Worm (Caenorhabditis elegans) whole organism, L3 larva: ENCODE results near the gene Y54G2A.77.
"Not testable (repeated sequence)": the region's sequence is repeated elsewhere in the genome, so short reads cannot be mapped to it uniquely, and the experiment has no call there.

ENCODE experiments used
- R02D3.7 ChIP-seq: fragments of 150-350 bp; optimal IDR thresholded peaks from 2 replicates; lab custom pipeline; 2014; ENCODE audit warnings: missing biosample characterization, missing genetic modification characterization
- ZK546.5 ChIP-seq: sonication (generic microtip); optimal IDR thresholded peaks from 2 replicates; lab custom pipeline; 2017; ENCODE audit warnings: missing biosample characterization, missing genetic modification characterization
- ama-1 ChIP-seq: fragments of 150-350 bp; optimal IDR thresholded peaks from 2 replicates; lab custom pipeline; 2018
- ceh-16 ChIP-seq: sonication (generic microtip); optimal IDR thresholded peaks from 2 replicates; lab custom pipeline; 2017; ENCODE audit warnings: missing biosample characterization, missing genetic modification characterization
- ceh-28 ChIP-seq: fragments of 150-350 bp; optimal IDR thresholded peaks from 2 replicates; lab custom pipeline; 2014; ENCODE audit warnings: missing biosample characterization, missing genetic modification reagents, missing genetic modification characterization
- ceh-82 ChIP-seq: fragments of 150-350 bp; optimal IDR thresholded peaks from 2 replicates; lab custom pipeline; 2014; ENCODE audit warnings: missing biosample characterization, missing genetic modification characterization
- ceh-9 ChIP-seq: sonication (generic microtip); optimal IDR thresholded peaks from 2 replicates; lab custom pipeline; 2018; ENCODE audit warnings: missing biosample characterization, missing genetic modification characterization
- egl-27 ChIP-seq: sonication (generic microtip); optimal IDR thresholded peaks from 4 replicates; lab custom pipeline; 2017; ENCODE audit warnings: missing biosample characterization, missing genetic modification reagents, missing genetic modification characterization
- elt-1 ChIP-seq: fragments of 150-350 bp; optimal IDR thresholded peaks from 2 replicates; lab custom pipeline; 2014; ENCODE audit warnings: missing biosample characterization, missing genetic modification characterization
- elt-2 ChIP-seq: sonication (generic microtip); optimal IDR thresholded peaks from 2 replicates; lab custom pipeline; 2016; ENCODE audit warnings: missing genetic modification reagents, mild to moderate bottlenecking, missing genetic modification characterization, missing compliant biosample characterization
- elt-3 ChIP-seq, 3 experiments: fragments of 150-350 bp in 1 of 3; sonication (generic microtip) in 2 of 3; optimal IDR thresholded peaks; 2 replicates in 2 of 3; 4 replicates in 1 of 3; lab custom pipeline; 2014 to 2017; ENCODE audit warnings: missing biosample characterization in 3 of 3, missing genetic modification characterization in 3 of 3
- eor-1 ChIP-seq, 2 experiments: fragments of 150-350 bp; optimal IDR thresholded peaks; 2 replicates each; lab custom pipeline; 2014 to 2018; ENCODE audit warnings: missing biosample characterization in 2 of 2, missing genetic modification characterization in 2 of 2
- fkh-10 ChIP-seq: sonication (generic microtip); optimal IDR thresholded peaks from 2 replicates; lab custom pipeline; 2017; ENCODE audit warnings: missing biosample characterization, missing genetic modification reagents, missing genetic modification characterization
- fos-1 ChIP-seq: fragments of 150-350 bp; optimal IDR thresholded peaks from 2 replicates; lab custom pipeline; 2014; ENCODE audit warnings: missing biosample characterization, missing genetic modification characterization
- hmg-11 ChIP-seq: sonication (generic microtip); optimal IDR thresholded peaks from 2 replicates; lab custom pipeline; 2016; ENCODE audit warnings: missing genetic modification characterization, missing compliant biosample characterization
- lin-15B ChIP-seq: fragments of 150-350 bp; optimal IDR thresholded peaks from 2 replicates; lab custom pipeline; 2014; ENCODE audit warnings: missing biosample characterization, missing genetic modification characterization
- lin-39 ChIP-seq: fragments of 150-350 bp; optimal IDR thresholded peaks from 2 replicates; lab custom pipeline; 2018; ENCODE audit warnings: missing biosample characterization, missing genetic modification reagents, missing genetic modification characterization
- lsy-12 ChIP-seq: sonication (generic microtip); optimal IDR thresholded peaks from 2 replicates; lab custom pipeline; 2016; ENCODE audit warnings: mild to moderate bottlenecking, missing genetic modification characterization, missing compliant biosample characterization
- mdl-1 ChIP-seq: fragments of 150-350 bp; optimal IDR thresholded peaks from 2 replicates; lab custom pipeline; 2014; ENCODE audit warnings: missing biosample characterization, missing genetic modification characterization
- mml-1 ChIP-seq: fragments of 150-350 bp; sonication (generic microtip); optimal IDR thresholded peaks from 3 replicates; lab custom pipeline; 2014; ENCODE audit warnings: missing biosample characterization, missing genetic modification characterization
- nfya-1 ChIP-seq: sonication (generic microtip); optimal IDR thresholded peaks from 2 replicates; lab custom pipeline; 2017; ENCODE audit warnings: missing genetic modification characterization, mild to moderate bottlenecking, missing compliant biosample characterization, antibody characterized with exemption, moderate library complexity; ENCODE audit not compliant: insufficient read depth
- nhr-12 ChIP-seq: fragments of 150-350 bp; optimal IDR thresholded peaks from 2 replicates; lab custom pipeline; 2014; ENCODE audit warnings: missing biosample characterization, missing genetic modification characterization
- nhr-23 ChIP-seq: fragments of 150-350 bp; optimal IDR thresholded peaks from 2 replicates; lab custom pipeline; 2014; ENCODE audit warnings: missing biosample characterization, missing genetic modification reagents, missing genetic modification characterization
- nhr-237 ChIP-seq: fragments of 150-350 bp; optimal IDR thresholded peaks from 2 replicates; lab custom pipeline; 2014; ENCODE audit warnings: missing biosample characterization, missing genetic modification characterization
- nhr-28 ChIP-seq: fragments of 150-350 bp; optimal IDR thresholded peaks from 2 replicates; lab custom pipeline; 2014; ENCODE audit warnings: missing biosample characterization, missing genetic modification characterization
- nhr-67 ChIP-seq: fragments of 150-350 bp; optimal IDR thresholded peaks from 2 replicates; lab custom pipeline; 2014; ENCODE audit warnings: missing biosample characterization, missing genetic modification characterization
- nhr-77 ChIP-seq: fragments of 150-350 bp; optimal IDR thresholded peaks from 2 replicates; lab custom pipeline; 2014; ENCODE audit warnings: missing biosample characterization, missing genetic modification characterization
- pha-4 ChIP-seq: fragments of 150-350 bp; optimal IDR thresholded peaks from 2 replicates; lab custom pipeline; 2014; ENCODE audit warnings: missing biosample characterization, missing genetic modification reagents, missing genetic modification characterization
- sea-2 ChIP-seq: fragments of 150-350 bp; sonication (generic microtip); optimal IDR thresholded peaks from 4 replicates; lab custom pipeline; 2014; ENCODE audit warnings: missing biosample characterization, missing genetic modification reagents, missing genetic modification characterization
- snpc-4 ChIP-seq: fragments of 150-350 bp; optimal IDR thresholded peaks from 2 replicates; lab custom pipeline; 2014; ENCODE audit warnings: missing biosample characterization, missing genetic modification characterization
- tbx-2 ChIP-seq: sonication (generic microtip); optimal IDR thresholded peaks from 2 replicates; lab custom pipeline; 2016; ENCODE audit warnings: mild to moderate bottlenecking, missing genetic modification characterization, missing compliant biosample characterization
- unc-62 ChIP-seq: fragments of 150-350 bp; sonication (generic microtip); optimal IDR thresholded peaks from 4 replicates; lab custom pipeline; 2014; ENCODE audit warnings: missing biosample characterization, missing genetic modification reagents, missing genetic modification characterization
- ztf-4 ChIP-seq: fragments of 150-350 bp; optimal IDR thresholded peaks from 2 replicates; lab custom pipeline; 2014; ENCODE audit warnings: missing biosample characterization, missing genetic modification characterization

Y54G2A.77 gene

ce11 chrIV:2774500-2774899, 12.0 kb downstream of the Y54G2A.77 start (continued):
- TF ChIP-seq lsy-12 (tag; lab: Kevin White, UChicago) (peak; percentile 81), nhr-77 (no peak), nhr-237 (no peak), ceh-28 (tag; lab: Kevin White, UChicago) (peak; percentile 31), elt-2 (tag; lab: Kevin White, UChicago) (peak; percentile 34), sea-2 (no peak), tbx-2 (no peak), nhr-67 (tag; lab: Kevin White, UChicago) (no peak), egl-27 (tag; lab: Kevin White, UChicago) (no peak)

ce11 chrIV:2775992-2776630, 13.6 kb downstream of the Y54G2A.77 start:
- TF ChIP-seq lin-39 (tag; lab: Kevin White, UChicago) (peak; percentile 78), tbx-2 (no peak), lin-15B (tag; lab: Kevin White, UChicago) (no peak), nfya-1 (tag; lab: Kevin White, UChicago) (peak; percentile 57), hmg-11 (tag; lab: Kevin White, UChicago) (peak; percentile 48), pha-4 (tag; lab: Kevin White, UChicago) (peak; percentile 46), snpc-4 (peak; percentile 22)

ce11 chrIV:2776733-2777132, 14.3 kb downstream of the Y54G2A.77 start:
- TF ChIP-seq R02D3.7 (tag; lab: Kevin White, UChicago): no peak
- TF ChIP-seq ZK546.5: no peak
- TF ChIP-seq unc-62: no peak
- no peak for TF ChIP-seq mdl-1
- TF ChIP-seq nhr-23: no peak
- TF ChIP-seq fkh-10 (GFP tag; lab: Kevin White, UChicago): no peak
- no peak for TF ChIP-seq ceh-16

- TF ChIP-seq lsy-12, ceh-82, mml-1 (tag; lab: Kevin White, UChicago): not testable (repeated sequence)
These were observed 15.4 kb downstream of the Y54G2A.77 start, which contains the start of gene Y54G2A.72 for ce11 chrIV:2777841-2778240. Y54G2A.72 (plus strand) TSS chrIV:2778141.

ce11 chrIV:2782793-2783540, 20.5 kb downstream of the Y54G2A.77 start, which contains the start of gene Y54G2A.12:
Y54G2A.12 (minus strand) TSS chrIV:2782843.
- TF ChIP-seq fos-1: no peak
- TF ChIP-seq eor-1 (tag; optimal IDR thresholded peaks at IDR 0.05; lab: Kevin White, UChicago): no peak
- TF ChIP-seq R02D3.7 (tag; lab: Kevin White, UChicago): no peak
- TF ChIP-seq ama-1 (lab: Kevin White, UChicago): no peak
- TF ChIP-seq nhr-28 (tag; lab: Kevin White, UChicago): no peak
- TF ChIP-seq lin-15B (tag; lab: Kevin White, UChicago): no peak
- no peak for TF ChIP-seq ztf-4 (tag; lab: Kevin White, UChicago)
- no peak for TF ChIP-seq nhr-77
- no peak for TF ChIP-seq elt-1 (tag; lab: Kevin White, UChicago)
- TF ChIP-seq nhr-12 (tag; lab: Kevin White, UChicago): no peak
- no peak for TF ChIP-seq mdl-1
- no peak for TF ChIP-seq elt-3 (tag; optimal IDR thresholded peaks at IDR 0.05; lab: Kevin White, UChicago)

- no peak for TF ChIP-seq nhr-67 (tag; lab: Kevin White, UChicago)
- no peak for TF ChIP-seq nhr-237
- TF ChIP-seq pha-4 (tag; lab: Kevin White, UChicago): peak; percentile 82
- TF ChIP-seq nfya-1 (tag; lab: Kevin White, UChicago): peak; percentile 45
- no peak for TF ChIP-seq nhr-77
- TF ChIP-seq ceh-28 (tag; lab: Kevin White, UChicago): peak; percentile 6
- TF ChIP-seq elt-2 (tag; lab: Kevin White, UChicago): peak; percentile 25
- peak; percentile 40 for TF ChIP-seq nhr-23
- TF ChIP-seq lin-15B (tag; lab: Kevin White, UChicago): peak; percentile 40
- TF ChIP-seq mml-1 (tag; lab: Kevin White, UChicago): no peak
- TF ChIP-seq ceh-9: no peak
These were observed 22.6 kb downstream of the Y54G2A.77 start for ce11 chrIV:2785057-2785456.
